Fruit fly (Drosophila melanogaster) whole organism, embryonic: ENCODE data around the gene CG4962.
A peak's percentile ranks its signal among the peaks of the same experiment; 100 is the strongest.

ENCODE experiments used
- Adf1 ChIP-seq: fragments of 200-800 bp; sonication (Bioruptor generic); IDR thresholded peaks from 2 replicates; pipeline ENCODE4 v1.3.6; 2022; ENCODE audit warnings: missing biosample characterization, missing genetic modification characterization
- Awh ChIP-seq: fragments of 200-800 bp; sonication (Bioruptor generic); IDR thresholded peaks from 2 replicates; pipeline ENCODE4, ENCODE4 v1.3.6; 2022; ENCODE audit warnings: missing biosample characterization, missing genetic modification characterization
- Blimp-1 ChIP-seq: fragments of 200-800 bp; sonication (Bioruptor generic); optimal IDR thresholded peaks from 3 replicates; lab custom pipeline; 2018; ENCODE audit warnings: missing biosample characterization, missing genetic modification characterization, mild to moderate bottlenecking, moderate library complexity, missing genetic modification reagents
- CG11504 ChIP-seq: fragments of 200-800 bp; sonication (Bioruptor generic); optimal IDR thresholded peaks from 3 replicates; lab custom pipeline; 2019; ENCODE audit warnings: missing biosample characterization, mild to moderate bottlenecking, missing genetic modification characterization, moderate library complexity
- CG13424 ChIP-seq: fragments of 200-800 bp; sonication (Bioruptor generic); optimal IDR thresholded peaks from 2 replicates; lab custom pipeline; 2019; ENCODE audit warnings: missing biosample characterization, mild to moderate bottlenecking, missing genetic modification characterization, moderate library complexity
- CG15073 ChIP-seq: fragments of 200-800 bp; sonication (Bioruptor generic); optimal IDR thresholded peaks from 2 replicates; lab custom pipeline; 2016; ENCODE audit warnings: missing biosample characterization, missing genetic modification characterization
- CG15269 ChIP-seq: fragments of 200-800 bp; sonication (Bioruptor generic); optimal IDR thresholded peaks from 2 replicates; lab custom pipeline; 2018; ENCODE audit warnings: missing biosample characterization, mild to moderate bottlenecking, missing genetic modification characterization, moderate library complexity
- CG17359 ChIP-seq: fragments of 200-800 bp; sonication (Bioruptor generic); optimal IDR thresholded peaks from 3 replicates; lab custom pipeline; 2018; ENCODE audit warnings: missing biosample characterization, mild to moderate bottlenecking, missing genetic modification characterization, moderate library complexity
- CG2678 ChIP-seq: fragments of 200-800 bp; sonication (Bioruptor generic); optimal IDR thresholded peaks from 3 replicates; lab custom pipeline; 2019; ENCODE audit warnings: missing biosample characterization, mild to moderate bottlenecking, missing genetic modification characterization, moderate library complexity
- CG2712 ChIP-seq: fragments of 200-800 bp; optimal IDR thresholded peaks from 3 replicates; lab custom pipeline; 2019; ENCODE audit warnings: missing biosample characterization, mild to moderate bottlenecking, missing genetic modification characterization, moderate library complexity
- CG4854 ChIP-seq: fragments of 200-800 bp; sonication (Bioruptor generic); optimal IDR thresholded peaks from 2 replicates; lab custom pipeline; 2016; ENCODE audit warnings: missing biosample characterization, missing genetic modification characterization, inconsistent platforms
- CG7786 ChIP-seq: fragments of 200-800 bp; sonication (Bioruptor generic); optimal IDR thresholded peaks from 2 replicates; lab custom pipeline; 2016; ENCODE audit warnings: missing biosample characterization, missing genetic modification characterization
- CG7839 ChIP-seq: fragments of 200-800 bp; sonication (Bioruptor generic); optimal IDR thresholded peaks from 3 replicates; lab custom pipeline; 2018; ENCODE audit warnings: missing biosample characterization, mild to moderate bottlenecking, missing genetic modification characterization, moderate library complexity
- Hr51 ChIP-seq, 2 experiments: fragments of 200-800 bp; sonication (Bioruptor generic); optimal IDR thresholded peaks; 2 replicates in 1 of 2; 3 replicates in 1 of 2; lab custom pipeline; 2016 to 2018; ENCODE audit warnings: missing biosample characterization in 2 of 2, missing genetic modification characterization in 2 of 2, mild to moderate bottlenecking in 1 of 2, moderate library complexity in 1 of 2
- Hsf ChIP-seq: fragments of 200-800 bp; sonication (Bioruptor generic); optimal IDR thresholded peaks from 3 replicates; lab custom pipeline; 2016; ENCODE audit warnings: missing biosample characterization, missing genetic modification characterization
- Lpt ChIP-seq: fragments of >200 bp; optimal IDR thresholded peaks from 2 replicates; lab custom pipeline; 2018; ENCODE audit warnings: missing biosample characterization, missing genetic modification characterization
- Med ChIP-seq: fragments of 200-800 bp; sonication (Bioruptor generic); peaks from one replicate; lab custom pipeline; 2016; ENCODE audit warnings: missing biosample characterization, missing genetic modification characterization, mild to moderate bottlenecking, inconsistent platforms, moderate library complexity
- Meics ChIP-seq: fragments of 200-800 bp; sonication (Bioruptor generic); optimal IDR thresholded peaks from 2 replicates; lab custom pipeline; 2017; ENCODE audit warnings: missing biosample characterization, mild to moderate bottlenecking, missing genetic modification characterization
- Oli ChIP-seq: fragments of 200-800 bp; sonication (Bioruptor generic); optimal IDR thresholded peaks from 2 replicates; lab custom pipeline; 2018; ENCODE audit warnings: missing biosample characterization, mild to moderate bottlenecking, missing genetic modification characterization, moderate library complexity
- Pdp1 ChIP-seq, 2 experiments: fragments of 200-800 bp; sonication (Bioruptor generic); optimal IDR thresholded peaks; 3 replicates each; lab custom pipeline; 2016; ENCODE audit warnings: missing biosample characterization in 2 of 2, missing genetic modification characterization in 2 of 2, mild to moderate bottlenecking in 1 of 2, moderate library complexity in 1 of 2
- Sox100B ChIP-seq: fragments of 200-800 bp; sonication (Bioruptor generic); optimal IDR thresholded peaks from 3 replicates; lab custom pipeline; 2018; ENCODE audit warnings: missing biosample characterization, mild to moderate bottlenecking, missing genetic modification characterization
- Sox102F ChIP-seq: fragments of 200-800 bp; sonication (Bioruptor generic); optimal IDR thresholded peaks from 2 replicates; lab custom pipeline; 2018; ENCODE audit warnings: missing biosample characterization, mild to moderate bottlenecking, missing genetic modification characterization, moderate library complexity
- ara ChIP-seq: fragments of 200-800 bp; sonication (Bioruptor generic); IDR thresholded peaks from 2 replicates; pipeline ENCODE4 v1.3.6; 2022; ENCODE audit warnings: missing biosample characterization, missing genetic modification characterization
- chinmo ChIP-seq: fragments of 200-800 bp; sonication (Bioruptor generic); IDR thresholded peaks from 4 replicates; pipeline ENCODE4 v1.3.6; 2022; ENCODE audit warnings: missing biosample characterization, missing genetic modification characterization; ENCODE audit not compliant: partially characterized antibody
- dmrt11E ChIP-seq: fragments of 200-800 bp; sonication (Bioruptor generic); optimal IDR thresholded peaks from 3 replicates; lab custom pipeline; 2018; ENCODE audit warnings: missing biosample characterization, mild to moderate bottlenecking, missing genetic modification characterization, moderate library complexity
- dmrt99B ChIP-seq: fragments of 200-800 bp; sonication (Bioruptor generic); optimal IDR thresholded peaks from 2 replicates; lab custom pipeline; 2018; ENCODE audit warnings: missing biosample characterization, mild to moderate bottlenecking, missing genetic modification characterization, moderate library complexity
- gem ChIP-seq: fragments of 200-800 bp; sonication (Bioruptor generic); optimal IDR thresholded peaks from 2 replicates; lab custom pipeline; 2019; ENCODE audit warnings: missing biosample characterization, mild to moderate bottlenecking, missing genetic modification characterization, moderate library complexity
- lilli ChIP-seq: fragments of 200-800 bp; sonication (Bioruptor generic); optimal IDR thresholded peaks from 3 replicates; lab custom pipeline; 2016; ENCODE audit warnings: missing biosample characterization, missing genetic modification characterization
- lov ChIP-seq, 2 experiments: fragments of 200-800 bp in 1 of 2; fragments of >200 bp in 1 of 2; sonication (Bioruptor generic) in 1 of 2; IDR thresholded peaks in 1 of 2; optimal IDR thresholded peaks in 1 of 2; 2 replicates in 1 of 2; 3 replicates in 1 of 2; pipeline versions ENCODE4 v1.3.6 to Lab custom; 2017 to 2022; ENCODE audit warnings: missing biosample characterization in 1 of 2, missing genetic modification characterization in 1 of 2
- mam ChIP-seq: fragments of 200-800 bp; sonication (Bioruptor generic); optimal IDR thresholded peaks from 3 replicates; lab custom pipeline; 2016; ENCODE audit warnings: missing biosample characterization, missing genetic modification characterization
- nmo ChIP-seq: fragments of 200-800 bp; sonication (Bioruptor generic); optimal IDR thresholded peaks from 2 replicates; lab custom pipeline; 2018; ENCODE audit warnings: missing biosample characterization, mild to moderate bottlenecking, missing genetic modification characterization, moderate library complexity
- oc ChIP-seq: fragments of 200-800 bp; sonication (Bioruptor generic); optimal IDR thresholded peaks from 2 replicates; lab custom pipeline; 2018; ENCODE audit warnings: missing biosample characterization, mild to moderate bottlenecking, missing genetic modification characterization, moderate library complexity
- phol ChIP-seq: fragments of 200-800 bp; sonication (Bioruptor generic); optimal IDR thresholded peaks from 3 replicates; lab custom pipeline; 2018; ENCODE audit warnings: missing biosample characterization, mild to moderate bottlenecking, missing genetic modification characterization, moderate library complexity
- row ChIP-seq: fragments of 200-800 bp; sonication (Bioruptor generic); IDR thresholded peaks from 3 replicates; pipeline ENCODE4 v1.3.6; 2022; ENCODE audit warnings: missing biosample characterization, missing genetic modification characterization
- run ChIP-seq: fragments of 200-800 bp; sonication (Bioruptor generic); optimal IDR thresholded peaks from 3 replicates; lab custom pipeline; 2018; ENCODE audit warnings: missing biosample characterization, mild to moderate bottlenecking, missing genetic modification characterization
- tgo ChIP-seq: fragments of 200-800 bp; sonication (Bioruptor generic); IDR thresholded peaks from 3 replicates; pipeline ENCODE4 v1.3.6; 2022; ENCODE audit warnings: missing biosample characterization, missing genetic modification characterization
- trem ChIP-seq: fragments of 200-800 bp; optimal IDR thresholded peaks from 3 replicates; lab custom pipeline; 2019; ENCODE audit warnings: missing biosample characterization, mild to moderate bottlenecking, missing genetic modification characterization, moderate library complexity
- unpg ChIP-seq: fragments of 200-800 bp; sonication (Bioruptor generic); optimal IDR thresholded peaks from 3 replicates; lab custom pipeline; 2018; ENCODE audit warnings: missing biosample characterization, mild to moderate bottlenecking, missing genetic modification characterization, moderate library complexity
- usp ChIP-seq: fragments of >200 bp; optimal IDR thresholded peaks from 2 replicates; lab custom pipeline; 2017; ENCODE audit warnings: missing biosample characterization, missing genetic modification characterization
- zf30C ChIP-seq: fragments of 200-800 bp; sonication (Bioruptor generic); optimal IDR thresholded peaks from 3 replicates; lab custom pipeline; 2018; ENCODE audit warnings: missing biosample characterization, mild to moderate bottlenecking, missing genetic modification characterization

The CG4962 gene

dm6 chr3L:16285346-16285911, 9.9 kb downstream of the CG4962 start, which contains the start of gene CG13047:
CG13047 (minus strand) TSS chr3L:16285396.
- TF ChIP-seq CG7786 (no peak), dmrt99B (peak; percentile 44), Oli (peak; percentile 15), Awh (no peak), Hr51 (GFP tag; optimal IDR thresholded peaks at IDR 0.05; lab: Kevin White, UChicago) (peak in 1 of 2 experiments; percentile 54), lilli (GFP tag; lab: Kevin White, UChicago) (no peak), usp (GFP tag; lab: Kevin White, UChicago) (no peak), mam (GFP tag; lab: Kevin White, UChicago) (no peak), Lpt (no peak), Hsf (no peak), Med (no peak), CG13424 (tag; lab: Kevin White, UChicago) (peak; percentile 24), dmrt11E (tag; lab: Kevin White, UChicago) (no peak), Sox102F (GFP tag; lab: Kevin White, UChicago) (peak; percentile 36), CG15269 (tag; lab: Kevin White, UChicago) (peak; percentile 28), nmo (GFP tag; lab: Kevin White, UChicago) (peak; percentile 9), gem (tag; lab: Kevin White, UChicago) (peak; percentile 29), Sox100B (GFP tag; lab: Kevin White, UChicago) (no peak), CG15073 (GFP tag; lab: Kevin White, UChicago) (no peak), trem (no peak), unpg (GFP tag; lab: Kevin White, UChicago) (peak; percentile 2), CG2712 (tag; lab: Kevin White, UChicago) (peak; percentile 11), phol (tag; lab: Kevin White, UChicago) (peak; percentile 22), row (GFP tag; lab: Robert Waterston, UW) (0 out of 3 replicates have a peak, but pooled peaks have one; percentile 11), Blimp-1 (GFP tag; lab: Kevin White, UChicago) (peak; percentile 7), CG7839 (tag; lab: Kevin White, UChicago) (peak; percentile 25), zf30C (GFP tag; lab: Kevin White, UChicago) (no peak), CG4854 (GFP tag; lab: Kevin White, UChicago) (no peak), Meics (GFP tag; lab: Kevin White, UChicago) (no peak), CG2678 (tag; lab: Kevin White, UChicago) (peak; percentile 36), tgo (0 out of 3 replicates have a peak, but pooled peaks have one; percentile 21), Adf1 (no peak), CG11504 (tag; lab: Kevin White, UChicago) (peak; percentile 55), run (tag; lab: Kevin White, UChicago) (no peak), CG17359 (tag; lab: Kevin White, UChicago) (peak; percentile 5), chinmo (0 out of 4 replicates have a peak, but pooled peaks have one; percentile 24), lov (optimal IDR thresholded peaks at IDR 0.05; lab: Kevin White, UChicago) (no peak), lov (GFP tag; IDR thresholded peaks at IDR 0.05; lab: Robert Waterston, UW) (no peak)

- peak; percentile 31 for TF ChIP-seq oc
- no peak for TF ChIP-seq ara (GFP tag; lab: Robert Waterston, UW)
- TF ChIP-seq Pdp1 (GFP tag; optimal IDR thresholded peaks at IDR 0.05; lab: Kevin White, UChicago), result peak in 1 of 2 experiments; percentile 85
Observed at dm6 chr3L:16283821-16284220, 11.5 kb downstream of the CG4962 start, which contains the start of gene CG13048. CG13048 (minus strand) TSS chr3L:16283921.
